Fruit fly (Drosophila melanogaster) whole organism, embryonic: ENCODE measurements around the gene CG43051.

Source experiments
- B-H1 ChIP-seq: fragments of 200-800 bp; sonication (Bioruptor generic); IDR thresholded peaks from 3 replicates; pipeline ENCODE4 v1.3.6; 2022; ENCODE audit warnings: missing biosample characterization, missing genetic modification characterization
- BEAF-32 ChIP-seq: fragments of 200-800 bp; sonication (Bioruptor generic); optimal IDR thresholded peaks from 3 replicates; lab custom pipeline; 2017; ENCODE audit warnings: missing biosample characterization, missing genetic modification characterization, mild to moderate bottlenecking, moderate library complexity, missing genetic modification reagents
- CG1024 ChIP-seq: fragments of 200-800 bp; sonication (Bioruptor generic); IDR thresholded peaks from 2 replicates; pipeline ENCODE4 v1.3.6; 2022; ENCODE audit warnings: missing biosample characterization, missing genetic modification characterization
- CG11093 ChIP-seq: fragments of 200-800 bp; sonication (Bioruptor generic); IDR thresholded peaks from 3 replicates; pipeline ENCODE4 v1.3.6; 2022; ENCODE audit warnings: missing biosample characterization, missing genetic modification characterization
- CG12104 ChIP-seq: fragments of 200-800 bp; sonication (Bioruptor generic); optimal IDR thresholded peaks from 3 replicates; lab custom pipeline; 2016; ENCODE audit warnings: missing biosample characterization, missing genetic modification characterization
- CG12219 ChIP-seq: fragments of 200-800 bp; sonication (Bioruptor generic); optimal IDR thresholded peaks from 3 replicates; lab custom pipeline; 2018; ENCODE audit warnings: missing biosample characterization, mild to moderate bottlenecking, missing genetic modification characterization
- CG12942 ChIP-seq: fragments of 200-800 bp; sonication (Bioruptor generic); optimal IDR thresholded peaks from 3 replicates; lab custom pipeline; 2016; ENCODE audit warnings: missing biosample characterization, missing genetic modification characterization
- CG13296 ChIP-seq: fragments of 200-800 bp; sonication (Bioruptor generic); optimal IDR thresholded peaks from 3 replicates; lab custom pipeline; 2018; ENCODE audit warnings: missing biosample characterization, mild to moderate bottlenecking, missing genetic modification characterization
- CG14014 ChIP-seq: fragments of 200-800 bp; sonication (Bioruptor generic); IDR thresholded peaks from 2 replicates; pipeline ENCODE4 v1.3.6; 2022; ENCODE audit warnings: missing biosample characterization, missing genetic modification characterization
- CG14667 ChIP-seq: fragments of 200-800 bp; sonication (Bioruptor generic); IDR thresholded peaks from 2 replicates; pipeline ENCODE4 v1.3.6; 2022; ENCODE audit warnings: missing biosample characterization, missing genetic modification characterization
- CG14860 ChIP-seq: fragments of 200-800 bp; sonication (Bioruptor generic); IDR thresholded peaks from 3 replicates; pipeline ENCODE4 v1.3.6; 2022; ENCODE audit warnings: missing biosample characterization, missing genetic modification characterization; ENCODE audit not compliant: partially characterized antibody
- CG15011 ChIP-seq: fragments of 200-800 bp; sonication (Bioruptor generic); optimal IDR thresholded peaks from 3 replicates; lab custom pipeline; 2018; ENCODE audit warnings: missing biosample characterization, mild to moderate bottlenecking, missing genetic modification characterization
- CG15269 ChIP-seq: fragments of 200-800 bp; sonication (Bioruptor generic); optimal IDR thresholded peaks from 2 replicates; lab custom pipeline; 2018; ENCODE audit warnings: missing biosample characterization, mild to moderate bottlenecking, missing genetic modification characterization, moderate library complexity
- CG16815 ChIP-seq: fragments of 200-800 bp; sonication (Bioruptor generic); optimal IDR thresholded peaks from 3 replicates; lab custom pipeline; 2017; ENCODE audit warnings: missing biosample characterization, mild to moderate bottlenecking, missing genetic modification characterization
- CG18476 ChIP-seq: fragments of 200-800 bp; sonication (Bioruptor generic); optimal IDR thresholded peaks from 2 replicates; lab custom pipeline; 2016; ENCODE audit warnings: missing biosample characterization, mild to moderate bottlenecking, missing genetic modification characterization
- CG2875 ChIP-seq: fragments of 200-800 bp; sonication (Bioruptor generic); optimal IDR thresholded peaks from 2 replicates; lab custom pipeline; 2017; ENCODE audit warnings: missing biosample characterization, mild to moderate bottlenecking, missing genetic modification characterization, missing genetic modification reagents
- CG2889 ChIP-seq: fragments of 200-800 bp; sonication (Bioruptor generic); IDR thresholded peaks from 3 replicates; pipeline ENCODE4 v1.3.6; 2022; ENCODE audit warnings: missing biosample characterization, missing genetic modification characterization
- CG30020 ChIP-seq: fragments of 200-800 bp; optimal IDR thresholded peaks from 2 replicates; lab custom pipeline; 2019; ENCODE audit warnings: missing biosample characterization, mild to moderate bottlenecking, missing genetic modification characterization, moderate library complexity
- CG32767 ChIP-seq: fragments of 200-800 bp; sonication (Bioruptor generic); IDR thresholded peaks from 2 replicates; pipeline ENCODE4 v1.3.6; 2022; ENCODE audit warnings: missing biosample characterization, missing genetic modification characterization
- CG4282 ChIP-seq: fragments of 200-800 bp; sonication (Bioruptor generic); optimal IDR thresholded peaks from 2 replicates; lab custom pipeline; 2016; ENCODE audit warnings: missing biosample characterization, missing genetic modification characterization
- CG4328 ChIP-seq: fragments of 200-800 bp; sonication (Bioruptor generic); optimal IDR thresholded peaks from 3 replicates; lab custom pipeline; 2017; ENCODE audit warnings: missing biosample characterization, missing genetic modification reagents, missing genetic modification characterization
- CG5180 ChIP-seq: fragments of 200-800 bp; sonication (Bioruptor generic); optimal IDR thresholded peaks from 3 replicates; lab custom pipeline; 2017; ENCODE audit warnings: missing biosample characterization, missing genetic modification characterization, mild to moderate bottlenecking, moderate library complexity, missing genetic modification reagents
- CG6689 ChIP-seq: fragments of 200-800 bp; sonication (Bioruptor generic); IDR thresholded peaks from 2 replicates; pipeline ENCODE4 v1.3.6; 2022; ENCODE audit warnings: missing biosample characterization, missing genetic modification characterization
- CG7987 ChIP-seq: fragments of 200-800 bp; sonication (Bioruptor generic); optimal IDR thresholded peaks from 2 replicates; lab custom pipeline; 2018; ENCODE audit warnings: missing biosample characterization, mild to moderate bottlenecking, missing genetic modification characterization, moderate library complexity
- CG9797 ChIP-seq: fragments of 200-800 bp; sonication (Bioruptor generic); optimal IDR thresholded peaks from 3 replicates; lab custom pipeline; 2018; ENCODE audit warnings: missing biosample characterization, mild to moderate bottlenecking, missing genetic modification characterization
- Deaf1 ChIP-seq: fragments of 200-800 bp; optimal IDR thresholded peaks from 3 replicates; lab custom pipeline; 2019; ENCODE audit warnings: missing biosample characterization, mild to moderate bottlenecking, missing genetic modification characterization, moderate library complexity
- Dref ChIP-seq: fragments of 200-800 bp; sonication (Bioruptor generic); IDR thresholded peaks from 2 replicates; pipeline ENCODE4 v1.3.6; 2022; ENCODE audit warnings: missing biosample characterization, missing genetic modification characterization
- ERR ChIP-seq: fragments of 200-800 bp; sonication (Bioruptor generic); optimal IDR thresholded peaks from 2 replicates; lab custom pipeline; 2016; ENCODE audit warnings: missing biosample characterization, missing genetic modification characterization
- GATAe ChIP-seq: fragments of 200-800 bp; sonication (Bioruptor generic); conservative IDR thresholded peaks from 2 replicates; pipeline ENCODE4 v1.3.6; 2022; ENCODE audit warnings: missing biosample characterization, missing genetic modification characterization
- Max ChIP-seq: fragments of 200-800 bp; sonication (Bioruptor generic); optimal IDR thresholded peaks from 2 replicates; lab custom pipeline; 2016; ENCODE audit warnings: missing biosample characterization, mild to moderate bottlenecking, missing genetic modification characterization
- Neu2 ChIP-seq: fragments of 200-800 bp; sonication (Bioruptor generic); optimal IDR thresholded peaks from 3 replicates; lab custom pipeline; 2016; ENCODE audit warnings: missing biosample characterization, missing genetic modification characterization, borderline replicate concordance
- Oaz ChIP-seq: fragments of 200-800 bp; sonication (Bioruptor generic); IDR thresholded peaks from 2 replicates; pipeline ENCODE4 v1.3.6; 2022; ENCODE audit warnings: missing biosample characterization, missing genetic modification characterization
- Tbp ChIP-seq: fragments of >200 bp; optimal IDR thresholded peaks from 2 replicates; lab custom pipeline; 2018; ENCODE audit warnings: missing biosample characterization, missing genetic modification characterization
- br ChIP-seq: fragments of >200 bp; optimal IDR thresholded peaks from 2 replicates; lab custom pipeline; 2017
- bsh ChIP-seq, 2 experiments: fragments of 200-800 bp; sonication (Bioruptor generic); optimal IDR thresholded peaks; 2 replicates each; lab custom pipeline; 2017 to 2018; ENCODE audit warnings: mild to moderate bottlenecking in 2 of 2, missing biosample characterization in 2 of 2, missing genetic modification characterization in 2 of 2, moderate library complexity in 1 of 2
- dan ChIP-seq: fragments of 200-800 bp; sonication (Bioruptor generic); IDR thresholded peaks from 2 replicates; pipeline ENCODE4 v1.3.6; 2022; ENCODE audit warnings: missing biosample characterization, missing genetic modification characterization
- dimm ChIP-seq: fragments of 200-800 bp; sonication (Bioruptor generic); IDR thresholded peaks from 2 replicates; pipeline ENCODE4 v1.3.6; 2022; ENCODE audit warnings: missing biosample characterization, missing genetic modification characterization
- dm ChIP-seq: fragments of 200-800 bp; sonication (Bioruptor generic); optimal IDR thresholded peaks from 3 replicates; lab custom pipeline; 2016; ENCODE audit warnings: missing biosample characterization, missing genetic modification characterization
- gcm ChIP-seq: fragments of 200-800 bp; sonication (Bioruptor generic); optimal IDR thresholded peaks from 2 replicates; lab custom pipeline; 2019; ENCODE audit warnings: missing biosample characterization, mild to moderate bottlenecking, missing genetic modification characterization, moderate library complexity
- insv ChIP-seq, 2 experiments: fragments of 200-800 bp; sonication (Bioruptor generic); optimal IDR thresholded peaks; 3 replicates each; lab custom pipeline; 2016 to 2018; ENCODE audit warnings: missing biosample characterization in 2 of 2, missing genetic modification characterization in 2 of 2
- jumu ChIP-seq: fragments of 200-800 bp; sonication (Bioruptor generic); optimal IDR thresholded peaks from 3 replicates; lab custom pipeline; 2016; ENCODE audit warnings: missing biosample characterization, missing genetic modification characterization
- klu ChIP-seq: fragments of 200-800 bp; sonication (Bioruptor generic); IDR thresholded peaks from 2 replicates; pipeline ENCODE4 v1.3.6; 2022; ENCODE audit warnings: missing biosample characterization, missing genetic modification characterization
- lola ChIP-seq, 3 experiments: fragments of >200 bp in 2 of 3; fragments of 200-800 bp in 1 of 3; sonication (Bioruptor generic) in 1 of 3; optimal IDR thresholded peaks; 2 replicates each; lab custom pipeline; 2017 to 2019; ENCODE audit warnings: missing biosample characterization in 3 of 3, missing genetic modification characterization in 3 of 3, mild to moderate bottlenecking in 1 of 3, moderate library complexity in 1 of 3
- maf-S ChIP-seq: fragments of 200-800 bp; sonication (Bioruptor generic); optimal IDR thresholded peaks from 2 replicates; lab custom pipeline; 2016; ENCODE audit warnings: missing biosample characterization, missing genetic modification characterization
- otp ChIP-seq: fragments of 200-800 bp; sonication (Bioruptor generic); IDR thresholded peaks from 3 replicates; pipeline ENCODE4, ENCODE4 v1.3.6; 2022; ENCODE audit warnings: missing biosample characterization, missing genetic modification characterization
- pfk ChIP-seq: fragments of 200-800 bp; sonication (Bioruptor generic); optimal IDR thresholded peaks from 2 replicates; lab custom pipeline; 2018; ENCODE audit warnings: missing biosample characterization, mild to moderate bottlenecking, missing genetic modification characterization, moderate library complexity
- sima ChIP-seq: fragments of 200-800 bp; sonication (Bioruptor generic); optimal IDR thresholded peaks from 2 replicates; lab custom pipeline; 2016; ENCODE audit warnings: missing biosample characterization, missing genetic modification characterization
- trem ChIP-seq: fragments of 200-800 bp; optimal IDR thresholded peaks from 3 replicates; lab custom pipeline; 2019; ENCODE audit warnings: missing biosample characterization, mild to moderate bottlenecking, missing genetic modification characterization, moderate library complexity
- twi ChIP-seq: fragments of 200-800 bp; optimal IDR thresholded peaks from 2 replicates; lab custom pipeline; 2019; ENCODE audit warnings: missing biosample characterization, mild to moderate bottlenecking, missing genetic modification characterization, moderate library complexity
- usp ChIP-seq: fragments of >200 bp; optimal IDR thresholded peaks from 2 replicates; lab custom pipeline; 2017; ENCODE audit warnings: missing biosample characterization, missing genetic modification characterization
- vnd ChIP-seq: fragments of 200-800 bp; sonication (Bioruptor generic); IDR thresholded peaks from 3 replicates; pipeline ENCODE4 v1.3.6; 2022; ENCODE audit warnings: missing biosample characterization, missing genetic modification characterization; ENCODE audit not compliant: partially characterized antibody
- vvl ChIP-seq: fragments of 200-800 bp; sonication (Bioruptor generic); IDR thresholded peaks from 2 replicates; pipeline ENCODE4 v1.3.6; 2022; ENCODE audit warnings: missing biosample characterization, missing genetic modification characterization

CG43051 gene

dm6 chr2L:12467673-12468072, 40.1 kb upstream of the CG43051 start (continued):
- peak; percentile 13 for TF ChIP-seq CG12942 (GFP tag; lab: Kevin White, UChicago)
- peak; percentile 1 for TF ChIP-seq dm (GFP tag; lab: Kevin White, UChicago)
- TF ChIP-seq maf-S = peak; percentile 18
- TF ChIP-seq CG12104 (GFP tag; lab: Kevin White, UChicago) = peak; percentile 22
- no peak for TF ChIP-seq trem (tag; lab: Kevin White, UChicago)
- 0 out of 2 replicates have a peak, but pooled peaks have one; percentile 7 for TF ChIP-seq CG6689 (GFP tag; lab: Robert Waterston, UW)
- TF ChIP-seq CG18476 (GFP tag; lab: Kevin White, UChicago) = no peak
- no peak for TF ChIP-seq CG5180 (GFP tag; lab: Kevin White, UChicago)
- TF ChIP-seq GATAe (GFP tag; lab: Robert Waterston, UW) = no peak
- no peak for TF ChIP-seq klu (GFP tag; lab: Robert Waterston, UW)
- no peak for TF ChIP-seq Neu2 (GFP tag; lab: Kevin White, UChicago)
- TF ChIP-seq gcm (GFP tag; lab: Kevin White, UChicago) = no peak
- TF ChIP-seq CG11093 (GFP tag; lab: Robert Waterston, UW) = no peak
- no peak for TF ChIP-seq dimm (GFP tag; lab: Robert Waterston, UW)
- peak; percentile 17 for TF ChIP-seq Deaf1 (tag; lab: Kevin White, UChicago)
- TF ChIP-seq Max (GFP tag; lab: Kevin White, UChicago) = no peak
- no peak for TF ChIP-seq CG9797 (GFP tag; lab: Kevin White, UChicago)
- TF ChIP-seq lola (GFP tag; optimal IDR thresholded peaks at IDR 0.05; lab: Kevin White, UChicago) = no peak
- TF ChIP-seq Dref (GFP tag; lab: Robert Waterston, UW) = no peak
- no peak for TF ChIP-seq BEAF-32 (GFP tag; lab: Kevin White, UChicago)
- TF ChIP-seq CG15269 (tag; lab: Kevin White, UChicago) = peak; percentile 62
- no peak for TF ChIP-seq insv (GFP tag; optimal IDR thresholded peaks at IDR 0.05; lab: Kevin White, UChicago)
- TF ChIP-seq otp (GFP tag; lab: Robert Waterston, UW) = 0 out of 3 replicates have a peak, but pooled peaks have one; percentile 48
- TF ChIP-seq usp = no peak
- no peak for TF ChIP-seq jumu (GFP tag; lab: Kevin White, UChicago)
- no peak for TF ChIP-seq twi
- TF ChIP-seq CG15011 (GFP tag; lab: Kevin White, UChicago) = peak; percentile 25
- TF ChIP-seq CG30020 (tag; lab: Kevin White, UChicago) = no peak
- peak; percentile 19; the same call in 1 of the 3 replicates for TF ChIP-seq B-H1 (GFP tag; lab: Robert Waterston, UW)
- no peak for TF ChIP-seq CG14860
- TF ChIP-seq sima (GFP tag; lab: Kevin White, UChicago) = no peak
- TF ChIP-seq CG14014 (GFP tag; lab: Robert Waterston, UW) = peak; percentile 43; the same call in 1 of the 2 replicates
- TF ChIP-seq Oaz (GFP tag; lab: Robert Waterston, UW) = no peak
- TF ChIP-seq CG2875 (GFP tag; lab: Kevin White, UChicago) = no peak
- TF ChIP-seq CG4282 (GFP tag; lab: Kevin White, UChicago) = peak; percentile 66
- no peak for TF ChIP-seq CG1024 (GFP tag; lab: Robert Waterston, UW)
- TF ChIP-seq vnd (GFP tag; lab: Robert Waterston, UW) = no peak
- TF ChIP-seq br (lab: Kevin White, UChicago) = no peak
- TF ChIP-seq vvl (GFP tag; lab: Robert Waterston, UW) = peak; percentile 68
- TF ChIP-seq dan = no peak
- TF ChIP-seq CG12219 (GFP tag; lab: Kevin White, UChicago) = no peak
- no peak for TF ChIP-seq bsh (GFP tag; optimal IDR thresholded peaks at IDR 0.05; lab: Kevin White, UChicago)
- TF ChIP-seq CG4328 (GFP tag; lab: Kevin White, UChicago) = peak; percentile 22
- no peak for TF ChIP-seq Tbp
- peak; percentile 55 for TF ChIP-seq CG13296 (GFP tag; lab: Kevin White, UChicago)
- peak; percentile 83 for TF ChIP-seq CG7987 (GFP tag; lab: Kevin White, UChicago)
- TF ChIP-seq CG2889 (GFP tag; lab: Robert Waterston, UW) = peak; percentile 16; the same call in 1 of the 3 replicates
- TF ChIP-seq pfk (GFP tag; lab: Kevin White, UChicago) = no peak
- TF ChIP-seq ERR = peak; percentile 56
- TF ChIP-seq CG16815 = peak; percentile 4
- no peak for TF ChIP-seq CG32767 (GFP tag; lab: Robert Waterston, UW)
- TF ChIP-seq CG14667 (GFP tag; lab: Robert Waterston, UW) = no peak
